Worm (Caenorhabditis elegans) whole organism, L4 larva: ENCODE measurements around the gene cpt-4.
A peak's percentile ranks its signal among the peaks of the same experiment; 100 is the strongest.

Source experiments
- F10B5.3 ChIP-seq: sonication (generic microtip); optimal IDR thresholded peaks from 2 replicates; lab custom pipeline; 2016; ENCODE audit warnings: mild to moderate bottlenecking, missing genetic modification characterization, missing compliant biosample characterization
- F26F4.8 ChIP-seq: fragments of 200-800 bp; sonication (Bioruptor generic); conservative IDR thresholded peaks from 2 replicates; pipeline ENCODE4 v1.3.6; 2022; ENCODE audit warnings: missing genetic modification characterization, missing compliant biosample characterization
- F37D6.2 ChIP-seq: sonication (generic microtip); optimal IDR thresholded peaks from 2 replicates; lab custom pipeline; 2016; ENCODE audit warnings: mild to moderate bottlenecking, missing genetic modification characterization, missing compliant biosample characterization
- F44E2.7 ChIP-seq: fragments of 200-800 bp; sonication (Bioruptor generic); IDR thresholded peaks from 2 replicates; pipeline ENCODE4 v2.1.2; 2022; ENCODE audit warnings: missing genetic modification characterization, missing compliant biosample characterization
- F49E8.2 ChIP-seq: sonication (generic microtip); optimal IDR thresholded peaks from 2 replicates; lab custom pipeline; 2016; ENCODE audit warnings: missing compliant biosample characterization, mild to moderate bottlenecking, missing genetic modification characterization, borderline replicate concordance
- R02D3.7 ChIP-seq: fragments of 150-350 bp; sonication (generic microtip); optimal IDR thresholded peaks from 3 replicates; lab custom pipeline; 2014; ENCODE audit warnings: missing biosample characterization, missing genetic modification characterization
- T20F7.1 ChIP-seq: fragments of 200-800 bp; sonication (Bioruptor generic); optimal IDR thresholded peaks from 2 replicates; lab custom pipeline; 2018; ENCODE audit warnings: mild to moderate bottlenecking, missing genetic modification characterization, missing compliant biosample characterization
- T26A8.4 ChIP-seq: fragments of 200-800 bp; sonication (Bioruptor generic); IDR thresholded peaks from 2 replicates; pipeline ENCODE4 v1.3.6; 2022; ENCODE audit warnings: missing genetic modification characterization, missing compliant biosample characterization
- Y48G9A.11 ChIP-seq: fragments of 200-800 bp; sonication (Bioruptor generic); IDR thresholded peaks from 2 replicates; pipeline ENCODE4 v1.3.6; 2022; ENCODE audit warnings: missing genetic modification reagents, missing genetic modification characterization, missing compliant biosample characterization
- Y5F2A.4 ChIP-seq: fragments of 200-800 bp; sonication (Bioruptor generic); optimal IDR thresholded peaks from 2 replicates; lab custom pipeline; 2018; ENCODE audit warnings: mild to moderate bottlenecking, missing genetic modification characterization, missing compliant biosample characterization
- Y75B8A.6 ChIP-seq: fragments of 200-800 bp; sonication (Bioruptor generic); IDR thresholded peaks from 2 replicates; pipeline ENCODE4 v1.3.6; 2022; ENCODE audit warnings: missing genetic modification reagents, missing genetic modification characterization, missing compliant biosample characterization
- ZK337.2 ChIP-seq: fragments of 200-800 bp; sonication (Bioruptor generic); IDR thresholded peaks from 2 replicates; pipeline ENCODE4 v1.3.6; 2022; ENCODE audit warnings: missing genetic modification reagents, missing genetic modification characterization, missing compliant biosample characterization
- aly-2 ChIP-seq: sonication (generic microtip); optimal IDR thresholded peaks from 2 replicates; lab custom pipeline; 2018; ENCODE audit warnings: missing biosample characterization, missing genetic modification characterization
- attf-4 ChIP-seq: sonication (generic microtip); optimal IDR thresholded peaks from 3 replicates; lab custom pipeline; 2017; ENCODE audit warnings: missing biosample characterization, missing genetic modification characterization
- ceh-44 ChIP-seq: fragments of 200-800 bp; sonication (Bioruptor generic); IDR thresholded peaks from 2 replicates; pipeline ENCODE4 v1.3.6; 2022; ENCODE audit warnings: missing genetic modification reagents, missing genetic modification characterization, missing compliant biosample characterization
- cey-2 ChIP-seq: sonication (generic microtip); optimal IDR thresholded peaks from 3 replicates; lab custom pipeline; 2017; ENCODE audit warnings: missing genetic modification characterization, mild to moderate bottlenecking, missing compliant biosample characterization, antibody characterized with exemption, borderline replicate concordance; ENCODE audit not compliant: insufficient read depth
- ctbp-1 ChIP-seq: fragments of 200-800 bp; sonication (Bioruptor generic); IDR thresholded peaks from 2 replicates; pipeline ENCODE4 v1.3.6; 2022; ENCODE audit warnings: missing genetic modification reagents, missing genetic modification characterization, missing compliant biosample characterization
- daf-12 ChIP-seq: fragments of 150-350 bp; optimal IDR thresholded peaks from 2 replicates; lab custom pipeline; 2014; ENCODE audit warnings: missing biosample characterization, missing genetic modification reagents, missing genetic modification characterization
- daf-19 ChIP-seq: fragments of 200-800 bp; sonication (Bioruptor generic); conservative IDR thresholded peaks from 2 replicates; pipeline ENCODE4 v1.3.6; 2022; ENCODE audit warnings: missing genetic modification characterization, missing compliant biosample characterization
- daf-8 ChIP-seq: fragments of 200-800 bp; sonication (Bioruptor generic); IDR thresholded peaks from 2 replicates; pipeline ENCODE4 v1.3.6; 2022; ENCODE audit warnings: missing genetic modification characterization, missing compliant biosample characterization
- dmd-9 ChIP-seq: fragments of 200-800 bp; sonication (Bioruptor generic); IDR thresholded peaks from 2 replicates; pipeline ENCODE4 v1.3.6; 2022; ENCODE audit warnings: missing genetic modification reagents, missing genetic modification characterization, missing compliant biosample characterization
- dpl-1 ChIP-seq: fragments of 150-350 bp; optimal IDR thresholded peaks from 2 replicates; lab custom pipeline; 2014; ENCODE audit warnings: missing biosample characterization, missing genetic modification reagents, missing genetic modification characterization
- fos-1 ChIP-seq: fragments of 150-350 bp; optimal IDR thresholded peaks from 2 replicates; lab custom pipeline; 2014; ENCODE audit warnings: missing biosample characterization, missing genetic modification characterization
- gei-8 ChIP-seq: fragments of 200-800 bp; sonication (Bioruptor generic); optimal IDR thresholded peaks from 2 replicates; lab custom pipeline; 2018; ENCODE audit warnings: mild to moderate bottlenecking, missing genetic modification characterization, missing compliant biosample characterization
- hlh-11 ChIP-seq: fragments of 200-800 bp; sonication (Bioruptor generic); optimal IDR thresholded peaks from 2 replicates; lab custom pipeline; 2018; ENCODE audit warnings: mild to moderate bottlenecking, missing genetic modification characterization, missing compliant biosample characterization
- lin-13 ChIP-seq: fragments of 150-350 bp; optimal IDR thresholded peaks from 2 replicates; lab custom pipeline; 2014; ENCODE audit warnings: missing biosample characterization, missing genetic modification reagents, missing genetic modification characterization
- lin-15B ChIP-seq: fragments of 150-350 bp; sonication (generic microtip); optimal IDR thresholded peaks from 3 replicates; lab custom pipeline; 2014; ENCODE audit warnings: missing biosample characterization, missing genetic modification characterization
- lir-3 ChIP-seq: sonication (generic microtip); optimal IDR thresholded peaks from 2 replicates; lab custom pipeline; 2016; ENCODE audit warnings: mild to moderate bottlenecking, missing genetic modification characterization, missing compliant biosample characterization
- madf-5 ChIP-seq, 2 experiments: fragments of 200-800 bp; sonication (Bioruptor generic); IDR thresholded peaks; 2 replicates each; pipeline ENCODE4 v1.3.6; 2022; ENCODE audit warnings: missing compliant biosample characterization in 2 of 2, missing genetic modification characterization in 2 of 2
- mep-1 ChIP-seq: fragments of 150-350 bp; sonication (generic microtip); optimal IDR thresholded peaks from 3 replicates; lab custom pipeline; 2014; ENCODE audit warnings: missing biosample characterization, missing genetic modification characterization
- mes-2 ChIP-seq: sonication (generic microtip); optimal IDR thresholded peaks from 2 replicates; lab custom pipeline; 2016; ENCODE audit warnings: missing genotype, mild to moderate bottlenecking, missing genetic modification characterization, missing compliant biosample characterization; ENCODE audit not compliant: poor library complexity, severe bottlenecking
- nhr-11 ChIP-seq: fragments of 150-350 bp; optimal IDR thresholded peaks from 2 replicates; lab custom pipeline; 2014; ENCODE audit warnings: missing biosample characterization, missing genetic modification characterization
- nhr-237 ChIP-seq: sonication (generic microtip); optimal IDR thresholded peaks from 2 replicates; lab custom pipeline; 2017; ENCODE audit warnings: missing biosample characterization, missing genetic modification characterization
- nhr-25 ChIP-seq: sonication (generic microtip); optimal IDR thresholded peaks from 2 replicates; lab custom pipeline; 2017; ENCODE audit warnings: missing genetic modification characterization, mild to moderate bottlenecking, missing compliant biosample characterization, antibody characterized with exemption, moderate library complexity, borderline replicate concordance; ENCODE audit not compliant: insufficient read depth
- nhr-41 ChIP-seq: fragments of 200-800 bp; sonication (Bioruptor generic); IDR thresholded peaks from 2 replicates; pipeline ENCODE4 v1.3.6; 2022; ENCODE audit warnings: missing genetic modification reagents, missing genetic modification characterization, missing compliant biosample characterization
- nhr-42 ChIP-seq: fragments of 200-800 bp; sonication (Bioruptor generic); IDR thresholded peaks from 2 replicates; pipeline ENCODE4 v1.3.6; 2022; ENCODE audit warnings: missing genetic modification characterization, missing compliant biosample characterization
- nhr-48 ChIP-seq: sonication (generic microtip); optimal IDR thresholded peaks from 2 replicates; lab custom pipeline; 2016; ENCODE audit warnings: mild to moderate bottlenecking, missing genetic modification characterization, missing compliant biosample characterization
- nhr-76 ChIP-seq: fragments of 150-350 bp; optimal IDR thresholded peaks from 2 replicates; lab custom pipeline; 2014; ENCODE audit warnings: missing biosample characterization, missing genetic modification characterization
- pha-4 ChIP-seq, 2 experiments: fragments of 150-350 bp in 1 of 2; fragments of 200-800 bp in 1 of 2; sonication (Bioruptor generic) in 1 of 2; IDR thresholded peaks in 1 of 2; optimal IDR thresholded peaks in 1 of 2; 2 replicates each; pipeline versions ENCODE4 v1.3.6 to Lab custom; 2014 to 2022; ENCODE audit warnings: missing genetic modification characterization in 2 of 2, missing genetic modification reagents in 2 of 2, missing biosample characterization in 1 of 2, missing compliant biosample characterization in 1 of 2
- pqm-1 ChIP-seq: sonication (generic microtip); optimal IDR thresholded peaks from 2 replicates; lab custom pipeline; 2017; ENCODE audit warnings: missing biosample characterization, missing genetic modification characterization
- rbr-2 ChIP-seq: sonication (generic microtip); optimal IDR thresholded peaks from 2 replicates; lab custom pipeline; 2016; ENCODE audit warnings: missing genotype, missing genetic modification characterization, missing compliant biosample characterization
- sdz-12 ChIP-seq: fragments of 200-800 bp; sonication (Bioruptor generic); optimal IDR thresholded peaks from 2 replicates; lab custom pipeline; 2018; ENCODE audit warnings: mild to moderate bottlenecking, missing genetic modification characterization, missing compliant biosample characterization
- set-16 ChIP-seq: fragments of 200-800 bp; sonication (Bioruptor generic); IDR thresholded peaks from 2 replicates; pipeline ENCODE4 v1.3.6; 2022; ENCODE audit warnings: missing genetic modification reagents, missing genetic modification characterization, missing compliant biosample characterization
- snpc-1.2 ChIP-seq: fragments of 200-800 bp; sonication (Bioruptor generic); IDR thresholded peaks from 2 replicates; pipeline ENCODE4 v1.3.6; 2022; ENCODE audit warnings: missing genetic modification reagents, missing genetic modification characterization, missing compliant biosample characterization
- snpc-4 ChIP-seq: fragments of 150-350 bp; optimal IDR thresholded peaks from 2 replicates; lab custom pipeline; 2014; ENCODE audit warnings: missing biosample characterization, missing genetic modification characterization
- spr-3 ChIP-seq: fragments of 200-800 bp; sonication (Bioruptor generic); optimal IDR thresholded peaks from 2 replicates; lab custom pipeline; 2018; ENCODE audit warnings: mild to moderate bottlenecking, missing genetic modification characterization, missing compliant biosample characterization
- unc-130 ChIP-seq: sonication (generic microtip); optimal IDR thresholded peaks from 2 replicates; lab custom pipeline; 2016; ENCODE audit warnings: missing genetic modification reagents, missing genetic modification characterization, missing compliant biosample characterization
- vab-7 ChIP-seq: fragments of 200-800 bp; sonication (Bioruptor generic); IDR thresholded peaks from 2 replicates; pipeline ENCODE4 v1.3.6; 2022; ENCODE audit warnings: missing genetic modification reagents, missing genetic modification characterization, missing compliant biosample characterization
- zfp-2 ChIP-seq: sonication (generic microtip); optimal IDR thresholded peaks from 2 replicates; lab custom pipeline; 2016; ENCODE audit warnings: mild to moderate bottlenecking, missing genetic modification characterization, missing compliant biosample characterization
- zfp-3 ChIP-seq: fragments of 200-800 bp; sonication (Bioruptor generic); conservative IDR thresholded peaks from 2 replicates; pipeline ENCODE4 v1.3.6; 2022; ENCODE audit warnings: missing genetic modification reagents, missing genetic modification characterization, missing compliant biosample characterization
- zip-11 ChIP-seq: fragments of 200-800 bp; sonication (Bioruptor generic); IDR thresholded peaks from 2 replicates; pipeline ENCODE4 v1.3.6; 2022; ENCODE audit warnings: missing genetic modification characterization, missing compliant biosample characterization

cpt-4 gene

ce11 chrV:5050073-5050599, 22.6 kb upstream of the cpt-4 start (continued):
- TF ChIP-seq nhr-41 (GFP tag; lab: Robert Waterston, UW) (no peak), attf-4 (tag; lab: Kevin White, UChicago) (no peak), nhr-42 (GFP tag; lab: Robert Waterston, UW) (no peak), ctbp-1 (GFP tag; lab: Robert Waterston, UW) (no peak), nhr-11 (tag; lab: Kevin White, UChicago) (no peak), zfp-3 (GFP tag; lab: Robert Waterston, UW) (no peak), ZK337.2 (GFP tag; lab: Robert Waterston, UW) (0 out of 2 replicates have a peak, but pooled peaks have one; percentile 53), snpc-1.2 (GFP tag; lab: Robert Waterston, UW) (no peak; the same call in 1 of the 2 replicates), Y48G9A.11 (no peak), fos-1 (tag; lab: Kevin White, UChicago) (peak; percentile 19), R02D3.7 (tag; lab: Kevin White, UChicago) (no peak), mep-1 (tag; lab: Kevin White, UChicago) (no peak), F49E8.2 (tag; lab: Kevin White, UChicago) (no peak), mes-2 (tag; lab: Kevin White, UChicago) (no peak), cey-2 (tag; lab: Kevin White, UChicago) (no peak), zip-11 (GFP tag; lab: Robert Waterston, UW) (no peak), snpc-4 (tag; lab: Kevin White, UChicago) (no peak), F44E2.7 (no peak), pha-4 (GFP tag; IDR thresholded peaks at IDR 0.05; lab: Robert Waterston, UW) (no peak), pha-4 (tag; optimal IDR thresholded peaks at IDR 0.05; lab: Kevin White, UChicago) (no peak), lin-13 (GFP tag; lab: Kevin White, UChicago) (no peak), set-16 (GFP tag; lab: Robert Waterston, UW) (peak; percentile 72), nhr-76 (tag; lab: Kevin White, UChicago) (no peak), F10B5.3 (no peak), hlh-11 (no peak), pqm-1 (tag; lab: Kevin White, UChicago) (no peak), spr-3 (peak; percentile 50), Y75B8A.6 (GFP tag; lab: Robert Waterston, UW) (no peak), lin-15B (no peak), unc-130 (GFP tag; lab: Kevin White, UChicago) (no peak), aly-2 (tag; lab: Kevin White, UChicago) (no peak), daf-8 (no peak), rbr-2 (tag; lab: Kevin White, UChicago) (no peak), nhr-25 (tag; lab: Kevin White, UChicago) (no peak), gei-8 (GFP tag; lab: Kevin White, UChicago) (no peak), nhr-48 (tag; lab: Kevin White, UChicago) (no peak), madf-5 (GFP tag; IDR thresholded peaks at IDR 0.05; lab: Robert Waterston, UW) (no peak), nhr-237 (no peak), vab-7 (GFP tag; lab: Robert Waterston, UW) (no peak), daf-19 (GFP tag; lab: Robert Waterston, UW) (no peak), zfp-2 (tag; lab: Kevin White, UChicago) (no peak), ceh-44 (GFP tag; lab: Robert Waterston, UW) (no peak), T20F7.1 (GFP tag; lab: Kevin White, UChicago) (no peak), F26F4.8 (no peak), sdz-12 (no peak), F37D6.2 (tag; lab: Kevin White, UChicago) (no peak), dmd-9 (GFP tag; lab: Robert Waterston, UW) (no peak), lir-3 (tag; lab: Kevin White, UChicago) (no peak), daf-12 (tag; lab: Kevin White, UChicago) (no peak), Y5F2A.4 (GFP tag; lab: Kevin White, UChicago) (no peak), dpl-1 (GFP tag; lab: Kevin White, UChicago) (no peak), T26A8.4 (GFP tag; lab: Robert Waterston, UW) (0 out of 2 replicates have a peak, but pooled peaks have one; percentile 42)
